Fruit fly (Drosophila melanogaster) whole organism, wandering third instar larva: ENCODE results near the gene fln.

Source experiments
- Abd-B ChIP-seq: fragments of >200 bp; optimal IDR thresholded peaks from 2 replicates; lab custom pipeline; 2017; ENCODE audit warnings: missing biosample characterization, missing genetic modification characterization
- CG32264 ChIP-seq: fragments of 200-800 bp; sonication (Bioruptor generic); optimal IDR thresholded peaks from 2 replicates; lab custom pipeline; 2016; ENCODE audit warnings: missing biosample characterization, missing genetic modification characterization
- CG9705 ChIP-seq: fragments of 200-800 bp; sonication (Bioruptor generic); optimal IDR thresholded peaks from 2 replicates; lab custom pipeline; 2018; ENCODE audit warnings: missing biosample characterization, mild to moderate bottlenecking, missing genetic modification characterization
- CrebA ChIP-seq: fragments of 200-800 bp; sonication (Bioruptor generic); optimal IDR thresholded peaks from 2 replicates; lab custom pipeline; 2016; ENCODE audit warnings: missing biosample characterization, mild to moderate bottlenecking, missing genetic modification characterization, borderline replicate concordance
- Dfd ChIP-seq: fragments of >200 bp; optimal IDR thresholded peaks from 2 replicates; lab custom pipeline; 2017; ENCODE audit warnings: missing biosample characterization, missing genetic modification characterization
- Dif ChIP-seq: fragments of 200-275, 200-300 bp; sonication (Bioruptor generic); optimal IDR thresholded peaks from 2 replicates; lab custom pipeline; 2018; ENCODE audit warnings: missing biosample characterization, missing genetic modification characterization; ENCODE audit not compliant: partially characterized antibody
- HLH106 ChIP-seq: fragments of 200-800 bp; optimal IDR thresholded peaks from 3 replicates; lab custom pipeline; 2019; ENCODE audit warnings: missing biosample characterization, mild to moderate bottlenecking, missing genetic modification characterization, moderate library complexity
- Hr78 ChIP-seq: fragments of >200 bp; optimal IDR thresholded peaks from 2 replicates; lab custom pipeline; 2017; ENCODE audit warnings: missing biosample characterization, missing genetic modification characterization
- Hr83 ChIP-seq: fragments of 200-300 bp; sonication (Bioruptor generic); optimal IDR thresholded peaks from 2 replicates; lab custom pipeline; 2016; ENCODE audit warnings: missing biosample characterization, mild to moderate bottlenecking, missing genetic modification characterization, moderate library complexity; ENCODE audit not compliant: poor library complexity, severe bottlenecking
- Jra ChIP-seq: sonication (Bioruptor generic); optimal IDR thresholded peaks from 2 replicates; lab custom pipeline; 2016; ENCODE audit warnings: missing biosample characterization, missing genetic modification characterization
- Mio ChIP-seq: sonication (Bioruptor generic); optimal IDR thresholded peaks from 2 replicates; lab custom pipeline; 2016; ENCODE audit warnings: missing biosample characterization, missing genetic modification characterization
- Myc ChIP-seq: fragments of >200 bp; optimal IDR thresholded peaks from 2 replicates; lab custom pipeline; 2017
- OdsH ChIP-seq: fragments of 200-800 bp; sonication (Bioruptor generic); optimal IDR thresholded peaks from 2 replicates; lab custom pipeline; 2016; ENCODE audit warnings: missing biosample characterization, mild to moderate bottlenecking, missing genetic modification characterization
- Rel ChIP-seq, 2 experiments: fragments of 200-800 bp; sonication (Bioruptor generic) in 1 of 2; optimal IDR thresholded peaks; 2 replicates in 1 of 2; 3 replicates in 1 of 2; lab custom pipeline; 2016 to 2019; ENCODE audit warnings: mild to moderate bottlenecking in 2 of 2, missing biosample characterization in 2 of 2, missing genetic modification characterization in 2 of 2, moderate library complexity in 1 of 2
- Sp1 ChIP-seq: fragments of 200-800 bp; sonication (Bioruptor generic); optimal IDR thresholded peaks from 3 replicates; lab custom pipeline; 2019; ENCODE audit warnings: missing biosample characterization, mild to moderate bottlenecking, missing genetic modification characterization, moderate library complexity
- Vsx2 ChIP-seq: fragments of 200-300, 225-300 bp; sonication (Bioruptor generic); optimal IDR thresholded peaks from 2 replicates; lab custom pipeline; 2018; ENCODE audit warnings: missing biosample characterization, missing genetic modification characterization; ENCODE audit not compliant: partially characterized antibody
- br ChIP-seq: fragments of 200-800 bp; sonication (Bioruptor generic); optimal IDR thresholded peaks from 2 replicates; lab custom pipeline; 2016; ENCODE audit warnings: missing biosample characterization, missing genetic modification characterization
- dl ChIP-seq, 2 experiments: fragments of 175-275, 200-275 bp in 1 of 2; fragments of 200-275 bp in 1 of 2; sonication (Bioruptor generic); optimal IDR thresholded peaks; lab custom pipeline; 2018; ENCODE audit warnings: mild to moderate bottlenecking in 2 of 2, missing biosample characterization in 2 of 2, missing genetic modification characterization in 2 of 2, moderate library complexity in 2 of 2; ENCODE audit not compliant: partially characterized antibody in 2 of 2, insufficient read depth in 1 of 2
- dmrt93B ChIP-seq: fragments of 200-800 bp; sonication (Bioruptor generic); optimal IDR thresholded peaks from 2 replicates; lab custom pipeline; 2018; ENCODE audit warnings: missing biosample characterization, mild to moderate bottlenecking, missing genetic modification characterization
- dsf ChIP-seq: sonication (Bioruptor generic); optimal IDR thresholded peaks from 2 replicates; lab custom pipeline; 2016; ENCODE audit warnings: missing biosample characterization, missing genetic modification characterization, borderline replicate concordance
- foxo ChIP-seq, 2 experiments: fragments of 200-800 bp; sonication (Bioruptor generic); optimal IDR thresholded peaks; 2 replicates in 1 of 2; 3 replicates in 1 of 2; lab custom pipeline; 2016 to 2017; ENCODE audit warnings: missing biosample characterization in 2 of 2, missing genetic modification characterization in 2 of 2
- fru ChIP-seq: fragments of 200-800 bp; sonication (Bioruptor generic); optimal IDR thresholded peaks from 3 replicates; lab custom pipeline; 2016; ENCODE audit warnings: missing biosample characterization, mild to moderate bottlenecking, missing genetic modification characterization
- jim ChIP-seq: fragments of 175-275, 200-325 bp; sonication (Bioruptor generic); optimal IDR thresholded peaks from 2 replicates; lab custom pipeline; 2016; ENCODE audit warnings: missing biosample characterization, mild to moderate bottlenecking, missing genetic modification characterization
- lola ChIP-seq: fragments of >200 bp; optimal IDR thresholded peaks from 2 replicates; lab custom pipeline; 2017; ENCODE audit warnings: missing biosample characterization, missing genetic modification characterization
- pan ChIP-seq: fragments of >200 bp; optimal IDR thresholded peaks from 2 replicates; lab custom pipeline; 2017
- psq ChIP-seq: fragments of 200-800 bp; sonication (Bioruptor generic); optimal IDR thresholded peaks from 3 replicates; lab custom pipeline; 2017; ENCODE audit warnings: missing biosample characterization, mild to moderate bottlenecking, missing genetic modification characterization, moderate library complexity
- rgr ChIP-seq: fragments of 200-800 bp; sonication (Bioruptor generic); optimal IDR thresholded peaks from 3 replicates; lab custom pipeline; 2016; ENCODE audit warnings: missing biosample characterization, mild to moderate bottlenecking, missing genetic modification characterization
- sage ChIP-seq: fragments of 200-800 bp; sonication (Bioruptor generic); optimal IDR thresholded peaks from 2 replicates; lab custom pipeline; 2016; ENCODE audit warnings: missing biosample characterization, mild to moderate bottlenecking, missing genetic modification characterization
- sv ChIP-seq: fragments of 200-800 bp; sonication (Bioruptor generic); optimal IDR thresholded peaks from 3 replicates; lab custom pipeline; 2016; ENCODE audit warnings: missing biosample characterization, missing genetic modification characterization
- tai ChIP-seq: sonication (Bioruptor generic); optimal IDR thresholded peaks from 2 replicates; lab custom pipeline; 2016; ENCODE audit warnings: missing biosample characterization, missing genetic modification characterization
- usp ChIP-seq: fragments of >200 bp; optimal IDR thresholded peaks from 2 replicates; lab custom pipeline; 2017; ENCODE audit warnings: missing biosample characterization, missing genetic modification characterization
- woc ChIP-seq: sonication (Bioruptor generic); optimal IDR thresholded peaks from 2 replicates; lab custom pipeline; 2016; ENCODE audit warnings: missing biosample characterization, mild to moderate bottlenecking, missing genetic modification characterization

Gene fln

DNA sequence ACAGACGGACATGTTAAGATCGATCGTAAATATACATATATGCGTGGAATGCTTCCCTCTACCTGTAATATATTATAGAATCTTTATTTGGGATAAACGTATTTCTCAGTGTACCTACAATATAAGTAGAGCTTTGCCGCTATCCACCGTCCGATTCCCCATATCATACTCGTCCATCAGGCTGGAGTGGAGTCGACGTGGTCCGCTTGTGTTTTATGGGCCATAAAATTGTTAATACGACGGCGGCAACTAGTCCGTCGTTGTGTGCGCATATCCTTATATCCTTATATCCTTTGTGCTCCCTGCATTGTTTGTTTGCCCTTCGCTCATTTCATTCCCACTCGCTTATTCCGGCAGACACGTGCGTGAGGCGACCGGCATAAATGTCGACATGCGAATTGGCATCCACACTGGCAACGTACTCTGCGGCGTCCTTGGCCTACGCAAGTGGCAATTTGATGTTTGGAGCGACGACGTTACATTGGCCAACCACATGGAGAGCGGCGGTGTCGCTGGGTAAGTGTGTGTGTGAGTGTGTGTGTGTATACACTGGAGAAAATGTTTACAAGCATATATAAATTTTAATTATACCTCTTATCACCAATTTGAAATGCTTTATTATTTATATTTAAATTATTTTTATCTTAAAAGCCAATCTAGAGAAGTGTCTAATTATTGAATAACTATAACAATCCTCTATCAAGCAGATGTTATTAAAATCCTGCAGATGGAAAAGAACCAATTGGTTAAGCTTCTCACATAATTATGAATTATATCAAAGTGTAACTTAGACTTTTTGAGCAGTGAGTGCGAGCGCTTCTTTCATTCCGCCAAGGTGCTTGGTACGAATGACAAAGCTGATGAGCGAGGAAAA lies 22.1 kb downstream of the fln start:
- TF ChIP-seq Abd-B (no peak), dmrt93B (GFP tag; lab: Kevin White, UChicago) (no peak), sage (GFP tag; lab: Kevin White, UChicago) (no peak), foxo (GFP tag; optimal IDR thresholded peaks at IDR 0.05; lab: Kevin White, UChicago) (no peak)

DNA sequence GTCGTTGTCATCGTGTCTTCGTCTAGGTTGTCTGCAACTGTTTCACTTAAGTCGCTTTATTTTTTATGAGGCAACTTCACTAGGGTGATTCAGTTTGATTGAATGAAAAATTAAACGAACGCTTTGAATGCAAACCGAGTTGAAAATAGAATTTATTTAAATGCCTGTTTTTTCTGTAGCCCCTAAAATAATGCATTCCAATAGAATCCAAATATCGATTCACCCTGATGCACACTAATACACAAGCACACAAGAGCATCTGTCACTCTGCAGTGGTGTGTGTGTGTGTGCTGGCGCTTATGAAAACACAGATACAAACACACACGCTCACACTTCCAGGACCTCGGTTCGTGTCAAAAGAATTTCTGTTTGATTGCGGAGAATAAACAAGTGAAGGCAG lies 29.2 kb downstream of the fln start:
- TF ChIP-seq rgr (peak; percentile 7), jim (GFP tag; lab: Kevin White, UChicago) (no peak)

DNA sequence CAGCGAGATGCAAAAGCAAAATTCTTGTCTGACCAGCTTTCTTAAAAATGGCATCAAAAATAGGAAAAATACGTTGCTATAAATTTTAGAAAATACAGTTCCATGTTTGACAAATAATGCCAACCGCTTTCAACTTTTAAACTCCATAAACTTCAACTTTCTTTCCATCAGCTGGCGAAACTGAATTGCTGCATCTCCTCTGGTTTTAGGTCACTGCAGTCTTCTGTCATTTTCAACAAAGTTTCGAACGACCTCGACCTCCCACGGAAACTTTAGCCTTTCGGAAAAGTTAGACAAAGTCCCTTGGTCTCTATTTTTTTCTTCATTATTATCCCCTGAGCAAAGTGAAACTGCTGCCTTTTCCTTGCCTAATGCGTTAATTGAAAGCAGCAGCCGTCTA lies 35.3 kb downstream of the fln start, which contains the start of gene CG42263:
Gene CG42263 (minus strand): TSS at position 101 of the 400 bp plus-strand sequence.
- TF ChIP-seq psq (GFP tag; lab: Kevin White, UChicago) (no peak), dsf (GFP tag; lab: Kevin White, UChicago) (no peak), Mio (GFP tag; lab: Kevin White, UChicago) (no peak), pan (lab: Kevin White, UChicago) (no peak), fru (GFP tag; lab: Kevin White, UChicago) (no peak), dl (GFP tag; optimal IDR thresholded peaks at IDR 0.05; lab: Kevin White, UChicago; ENCODE audit: insufficient read depth in 1 of 2, partially characterized antibody in 2 of 2) (no peak), Vsx2 (GFP tag; lab: Kevin White, UChicago) (no peak), Dfd (GFP tag; lab: Kevin White, UChicago) (no peak), br (GFP tag; lab: Kevin White, UChicago) (no peak), Dif (GFP tag; lab: Kevin White, UChicago) (no peak), Jra (GFP tag; lab: Kevin White, UChicago) (no peak), lola (GFP tag; lab: Kevin White, UChicago) (no peak), OdsH (GFP tag; lab: Kevin White, UChicago) (no peak), tai (GFP tag; lab: Kevin White, UChicago) (no peak), HLH106 (no peak)

DNA sequence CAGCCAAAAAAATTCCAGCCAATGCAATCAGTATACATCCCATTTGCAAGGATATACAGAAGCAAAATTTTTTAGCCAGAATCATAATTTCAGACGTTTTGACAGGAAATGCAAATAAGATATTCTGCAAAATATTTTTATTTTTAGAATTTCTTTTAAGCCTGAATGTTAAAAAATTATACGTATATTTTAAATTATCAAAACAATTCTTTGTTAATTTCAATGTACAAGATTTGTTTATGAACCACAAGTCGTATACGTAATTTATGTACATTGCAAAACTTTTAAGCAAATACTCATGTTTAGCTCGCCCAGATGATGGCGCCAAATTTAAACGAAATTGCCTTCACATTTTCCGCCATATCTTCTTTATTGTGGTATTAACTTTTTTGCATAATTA lies 36.6 kb downstream of the fln start, which contains the start of gene CG42654:
Gene CG42654 (minus strand): TSS at position 101 of the 400 bp plus-strand sequence.
- no peak for TF ChIP-seq Hr83
- TF ChIP-seq dsf (GFP tag; lab: Kevin White, UChicago) = no peak
- no peak for TF ChIP-seq dmrt93B (GFP tag; lab: Kevin White, UChicago)
- TF ChIP-seq foxo (GFP tag; optimal IDR thresholded peaks at IDR 0.05; lab: Kevin White, UChicago) = no peak
- TF ChIP-seq CrebA (GFP tag; lab: Kevin White, UChicago) = no peak
- no peak for TF ChIP-seq CG9705 (GFP tag; lab: Kevin White, UChicago)
- TF ChIP-seq HLH106 = no peak
- TF ChIP-seq dl (GFP tag; optimal IDR thresholded peaks at IDR 0.05; lab: Kevin White, UChicago; ENCODE audit: insufficient read depth in 1 of 2, partially characterized antibody in 2 of 2) = no peak
- no peak for TF ChIP-seq br (GFP tag; lab: Kevin White, UChicago)
- no peak for TF ChIP-seq jim (GFP tag; lab: Kevin White, UChicago)
- no peak for TF ChIP-seq CG32264
- no peak for TF ChIP-seq pan (lab: Kevin White, UChicago)
- TF ChIP-seq Myc (lab: Kevin White, UChicago) = no peak
- TF ChIP-seq psq (GFP tag; lab: Kevin White, UChicago) = no peak
- TF ChIP-seq woc (GFP tag; lab: Kevin White, UChicago) = no peak
- TF ChIP-seq Dif (GFP tag; lab: Kevin White, UChicago) = no peak
- TF ChIP-seq Rel (GFP tag; optimal IDR thresholded peaks at IDR 0.05; lab: Kevin White, UChicago) = no peak
- TF ChIP-seq Rel (tag; optimal IDR thresholded peaks at IDR 0.05; lab: Kevin White, UChicago) = no peak
- no peak for TF ChIP-seq usp (GFP tag; lab: Kevin White, UChicago)
- no peak for TF ChIP-seq Mio (GFP tag; lab: Kevin White, UChicago)
- no peak for TF ChIP-seq Abd-B

DNA sequence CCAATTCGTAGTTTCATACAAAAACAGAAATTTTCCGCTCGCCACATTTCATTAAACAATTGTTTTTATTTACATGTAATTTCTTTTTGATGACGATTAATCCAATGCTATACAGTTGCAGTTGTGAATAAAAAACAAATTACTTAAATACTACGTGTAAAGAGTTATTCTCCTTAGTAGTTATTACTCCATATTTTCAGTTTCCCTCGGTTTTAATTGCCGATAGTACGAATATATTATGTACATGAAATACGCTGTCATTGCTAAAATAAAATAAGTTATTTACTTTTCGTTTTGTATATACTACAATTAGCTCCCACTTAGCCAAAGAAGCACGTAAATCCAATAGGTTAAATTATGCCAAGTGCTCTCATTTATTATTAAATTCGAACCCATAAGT lies 37.4 kb downstream of the fln start, which contains the start of gene CG42655:
Gene CG42655 (minus strand): TSS at position 101 of the 400 bp plus-strand sequence.
- TF ChIP-seq HLH106 (no peak), tai (GFP tag; lab: Kevin White, UChicago) (no peak), CrebA (GFP tag; lab: Kevin White, UChicago) (no peak), rgr (no peak), Jra (GFP tag; lab: Kevin White, UChicago) (no peak), OdsH (GFP tag; lab: Kevin White, UChicago) (no peak), Abd-B (no peak), jim (GFP tag; lab: Kevin White, UChicago) (no peak), psq (GFP tag; lab: Kevin White, UChicago) (no peak), foxo (GFP tag; optimal IDR thresholded peaks at IDR 0.05; lab: Kevin White, UChicago) (no peak), Sp1 (GFP tag; lab: Kevin White, UChicago) (no peak), Hr78 (GFP tag; lab: Kevin White, UChicago) (no peak), woc (GFP tag; lab: Kevin White, UChicago) (no peak), sv (GFP tag; lab: Kevin White, UChicago) (no peak), CG32264 (no peak), Dfd (GFP tag; lab: Kevin White, UChicago) (no peak), Hr83 (no peak)
- TF ChIP-seq, all 38 proteins: peak for 0
